Worm (Caenorhabditis elegans) whole organism, mixed stage, embryonic: ENCODE data around the gene hipr-1.

Experiments
- ceh-83 ChIP-seq: fragments of 200-800 bp; sonication (Bioruptor generic); optimal IDR thresholded peaks from 2 replicates; lab custom pipeline; 2018; ENCODE audit warnings: mild to moderate bottlenecking, missing genetic modification characterization, missing compliant biosample characterization
- elt-1 ChIP-seq: sonication (generic microtip); optimal IDR thresholded peaks from 2 replicates; lab custom pipeline; 2017; ENCODE audit warnings: missing genetic modification characterization, mild to moderate bottlenecking, missing compliant biosample characterization, antibody characterized with exemption, moderate library complexity, borderline replicate concordance; ENCODE audit not compliant: insufficient read depth
- elt-3 ChIP-seq: fragments of 150-350 bp; optimal IDR thresholded peaks from 2 replicates; lab custom pipeline; 2014; ENCODE audit warnings: missing biosample characterization, missing genetic modification characterization
- lin-13 ChIP-seq: fragments of 150-350 bp; optimal IDR thresholded peaks from 2 replicates; lab custom pipeline; 2014; ENCODE audit warnings: missing biosample characterization, missing genetic modification characterization
- lsy-2 ChIP-seq: fragments of 150-350 bp; optimal IDR thresholded peaks from 2 replicates; lab custom pipeline; 2014; ENCODE audit warnings: missing biosample characterization, missing genetic modification characterization
- nhr-12 ChIP-seq: fragments of 150-350 bp; optimal IDR thresholded peaks from 2 replicates; lab custom pipeline; 2014; ENCODE audit warnings: missing biosample characterization, missing genetic modification characterization
- nhr-237 ChIP-seq: fragments of 150-350 bp; optimal IDR thresholded peaks from 2 replicates; lab custom pipeline; 2014; ENCODE audit warnings: missing biosample characterization, missing genetic modification characterization
- pha-4 ChIP-seq: fragments of 150-350 bp; optimal IDR thresholded peaks from 2 replicates; lab custom pipeline; 2018; ENCODE audit warnings: missing biosample characterization, missing genetic modification reagents, missing genetic modification characterization
- sem-2 ChIP-seq: fragments of 200-800 bp; sonication (Bioruptor generic); optimal IDR thresholded peaks from 2 replicates; lab custom pipeline; 2018; ENCODE audit warnings: mild to moderate bottlenecking, missing genetic modification characterization, missing compliant biosample characterization
- snpc-4 ChIP-seq: fragments of 150-350 bp; optimal IDR thresholded peaks from 2 replicates; lab custom pipeline; 2014; ENCODE audit warnings: missing biosample characterization, missing genetic modification characterization
- unc-62 ChIP-seq: fragments of 150-350 bp; optimal IDR thresholded peaks from 2 replicates; lab custom pipeline; 2014; ENCODE audit warnings: missing biosample characterization, missing genetic modification reagents, missing genetic modification characterization
- zip-8 ChIP-seq: fragments of 150-350 bp; optimal IDR thresholded peaks from 2 replicates; lab custom pipeline; 2014; ENCODE audit warnings: missing biosample characterization, missing genetic modification characterization

ce11 chrIII:8772428-8773027 is 52.5 kb downstream of the hipr-1 start:
- TF ChIP-seq lin-13 (tag; lab: Kevin White, UChicago) (no peak), nhr-237 (tag; lab: Kevin White, UChicago) (no peak), ceh-83 (GFP tag; lab: Kevin White, UChicago) (no peak), nhr-12 (tag; lab: Kevin White, UChicago) (no peak), unc-62 (GFP tag; lab: Kevin White, UChicago) (no peak), elt-3 (tag; lab: Kevin White, UChicago) (no peak), elt-1 (tag; lab: Kevin White, UChicago) (no peak), pha-4 (no peak), snpc-4 (tag; lab: Kevin White, UChicago) (no peak), sem-2 (GFP tag; lab: Kevin White, UChicago) (no peak), zip-8 (tag; lab: Kevin White, UChicago) (no peak), lsy-2 (tag; lab: Kevin White, UChicago) (no peak)
